Worm (Caenorhabditis elegans) whole organism, L3 larva: ENCODE data around the gene K12H6.2.

Experiments used
- ZK546.5 ChIP-seq: sonication (generic microtip); optimal IDR thresholded peaks from 2 replicates; lab custom pipeline; 2017; ENCODE audit warnings: missing biosample characterization, missing genetic modification characterization
- aly-2 ChIP-seq: fragments of 150-350 bp; optimal IDR thresholded peaks from 2 replicates; lab custom pipeline; 2014; ENCODE audit warnings: missing biosample characterization, missing genetic modification characterization
- ceh-9 ChIP-seq: sonication (generic microtip); optimal IDR thresholded peaks from 2 replicates; lab custom pipeline; 2018; ENCODE audit warnings: missing biosample characterization, missing genetic modification characterization
- egl-27 ChIP-seq: sonication (generic microtip); optimal IDR thresholded peaks from 4 replicates; lab custom pipeline; 2017; ENCODE audit warnings: missing biosample characterization, missing genetic modification reagents, missing genetic modification characterization
- elt-1 ChIP-seq: fragments of 150-350 bp; optimal IDR thresholded peaks from 2 replicates; lab custom pipeline; 2014; ENCODE audit warnings: missing biosample characterization, missing genetic modification characterization
- elt-2 ChIP-seq: sonication (generic microtip); optimal IDR thresholded peaks from 2 replicates; lab custom pipeline; 2016; ENCODE audit warnings: missing genetic modification reagents, mild to moderate bottlenecking, missing genetic modification characterization, missing compliant biosample characterization
- fkh-2 ChIP-seq: fragments of 150-350 bp; optimal IDR thresholded peaks from 2 replicates; lab custom pipeline; 2014; ENCODE audit warnings: missing biosample characterization, missing genetic modification reagents, missing genetic modification characterization
- hmg-11 ChIP-seq: sonication (generic microtip); optimal IDR thresholded peaks from 2 replicates; lab custom pipeline; 2016; ENCODE audit warnings: missing genetic modification characterization, missing compliant biosample characterization
- nfya-1 ChIP-seq: sonication (generic microtip); optimal IDR thresholded peaks from 2 replicates; lab custom pipeline; 2017; ENCODE audit warnings: missing genetic modification characterization, mild to moderate bottlenecking, missing compliant biosample characterization, antibody characterized with exemption, moderate library complexity; ENCODE audit not compliant: insufficient read depth
- nhr-11 ChIP-seq: fragments of 150-350 bp; optimal IDR thresholded peaks from 2 replicates; lab custom pipeline; 2014; ENCODE audit warnings: missing biosample characterization, missing genetic modification characterization
- nhr-12 ChIP-seq: fragments of 150-350 bp; optimal IDR thresholded peaks from 2 replicates; lab custom pipeline; 2014; ENCODE audit warnings: missing biosample characterization, missing genetic modification characterization
- nhr-23 ChIP-seq: fragments of 150-350 bp; optimal IDR thresholded peaks from 2 replicates; lab custom pipeline; 2014; ENCODE audit warnings: missing biosample characterization, missing genetic modification reagents, missing genetic modification characterization
- nhr-25 ChIP-seq: sonication (generic microtip); optimal IDR thresholded peaks from 2 replicates; lab custom pipeline; 2017; ENCODE audit warnings: missing biosample characterization, missing genetic modification characterization
- nhr-28 ChIP-seq: fragments of 150-350 bp; optimal IDR thresholded peaks from 2 replicates; lab custom pipeline; 2014; ENCODE audit warnings: missing biosample characterization, missing genetic modification characterization
- nhr-43 ChIP-seq: sonication (generic microtip); optimal IDR thresholded peaks from 2 replicates; lab custom pipeline; 2016; ENCODE audit warnings: mild to moderate bottlenecking, missing genetic modification characterization, missing compliant biosample characterization; ENCODE audit not compliant: poor library complexity, severe bottlenecking
- nhr-67 ChIP-seq: fragments of 150-350 bp; optimal IDR thresholded peaks from 2 replicates; lab custom pipeline; 2014; ENCODE audit warnings: missing biosample characterization, missing genetic modification characterization
- tbx-2 ChIP-seq: sonication (generic microtip); optimal IDR thresholded peaks from 2 replicates; lab custom pipeline; 2016; ENCODE audit warnings: mild to moderate bottlenecking, missing genetic modification characterization, missing compliant biosample characterization
- unc-62 ChIP-seq: fragments of 150-350 bp; sonication (generic microtip); optimal IDR thresholded peaks from 4 replicates; lab custom pipeline; 2014; ENCODE audit warnings: missing biosample characterization, missing genetic modification reagents, missing genetic modification characterization

Gene K12H6.2

ce11 chrII:2766331-2766730 is 49.0 kb downstream of the K12H6.2 start, which contains the start of gene F08D12.15:
Gene F08D12.15 (plus strand): TSS chrII:2766631.
- TF ChIP-seq elt-2 (tag; lab: Kevin White, UChicago) (no peak), aly-2 (tag; lab: Kevin White, UChicago) (no peak), nhr-11 (no peak), nhr-25 (tag; lab: Kevin White, UChicago) (no peak), elt-1 (tag; lab: Kevin White, UChicago) (no peak), nhr-67 (tag; lab: Kevin White, UChicago) (no peak), tbx-2 (no peak), fkh-2 (tag; lab: Kevin White, UChicago) (no peak), ceh-9 (tag; lab: Kevin White, UChicago) (no peak), nhr-23 (tag; lab: Kevin White, UChicago) (no peak), unc-62 (no peak), ZK546.5 (no peak), nhr-12 (tag; lab: Kevin White, UChicago) (no peak), nhr-43 (tag; lab: Kevin White, UChicago) (no peak), egl-27 (tag; lab: Kevin White, UChicago) (no peak), nfya-1 (tag; lab: Kevin White, UChicago) (no peak), hmg-11 (tag; lab: Kevin White, UChicago) (no peak)

- no peak for TF ChIP-seq nhr-28 (tag; lab: Kevin White, UChicago)
Observed at ce11 chrII:2764664-2765063, 50.7 kb downstream of the K12H6.2 start, which contains the start of gene fbxb-108. Gene fbxb-108 (plus strand): TSS chrII:2764964.
